Fruit fly (Drosophila melanogaster): ENCODE data around the gene RagA-B.

The RagA-B gene

dm6 chr3R:8945502-8946324 is 38.4 kb downstream of the RagA-B start (continued):
- TF ChIP-seq CG13424 (tag; optimal IDR thresholded peaks at IDR 0.05): peak; percentile 93
- TF ChIP-seq CG1529 (GFP tag; optimal IDR thresholded peaks at IDR 0.05): peak; percentile 83
- TF ChIP-seq CG10209 (GFP tag; optimal IDR thresholded peaks at IDR 0.05): peak; percentile 78
- no peak for TF ChIP-seq CG10565 (GFP tag; optimal IDR thresholded peaks at IDR 0.05)
- peak; percentile 77 for TF ChIP-seq zfh1 (GFP tag; IDR thresholded peaks at IDR 0.05)
- TF ChIP-seq Adf1 (GFP tag; IDR thresholded peaks at IDR 0.05): no peak
- peak; percentile 61; the same call in 1 of the 2 replicates for TF ChIP-seq CG32772 (GFP tag; IDR thresholded peaks at IDR 0.05)
- peak; percentile 71 for TF ChIP-seq CG3281 (GFP tag; optimal IDR thresholded peaks at IDR 0.05)
- peak; percentile 55 for TF ChIP-seq CG16815 (GFP tag; optimal IDR thresholded peaks at IDR 0.05)
- peak; percentile 38 to 53 for TF ChIP-seq Pdp1 (GFP tag; optimal IDR thresholded peaks at IDR 0.05)
- peak; percentile 73 for TF ChIP-seq Rx (GFP tag; IDR thresholded peaks at IDR 0.05)
- TF ChIP-seq gt (GFP tag; IDR thresholded peaks at IDR 0.05): peak; percentile 48; the same call in 1 of the 2 replicates
- TF ChIP-seq CkIIα-i1 (GFP tag; IDR thresholded peaks at IDR 0.05): no peak
- peak; percentile 55 for TF ChIP-seq CG34376 (GFP tag; optimal IDR thresholded peaks at IDR 0.05)
- peak; percentile 73 for TF ChIP-seq ken (GFP tag; IDR thresholded peaks at IDR 0.05)
- TF ChIP-seq ind (GFP tag; optimal IDR thresholded peaks at IDR 0.05): peak; percentile 69
- TF ChIP-seq CG11398 (GFP tag; optimal IDR thresholded peaks at IDR 0.05): no peak
- TF ChIP-seq CG17186 (GFP tag; optimal IDR thresholded peaks at IDR 0.05): no peak
- no peak for TF ChIP-seq luna (GFP tag; optimal IDR thresholded peaks at IDR 0.05)
- peak; percentile 93 for TF ChIP-seq unpg (GFP tag; optimal IDR thresholded peaks at IDR 0.05)
- TF ChIP-seq exex (tag; optimal IDR thresholded peaks at IDR 0.05): peak; percentile 26
- TF ChIP-seq Hmr (GFP tag; optimal IDR thresholded peaks at IDR 0.05): peak; percentile 83
- TF ChIP-seq sob (GFP tag; IDR thresholded peaks at IDR 0.05): peak; percentile 83
- no peak for TF ChIP-seq p53 (GFP tag; optimal IDR thresholded peaks at IDR 0.05)
- no peak for TF ChIP-seq ab (GFP tag; optimal IDR thresholded peaks at IDR 0.05)
- TF ChIP-seq abd-A (tag; optimal IDR thresholded peaks at IDR 0.05): peak; percentile 85
- TF ChIP-seq CG17328 (GFP tag; IDR thresholded peaks at IDR 0.05): peak; percentile 83
- TF ChIP-seq HHEX (GFP tag; optimal IDR thresholded peaks at IDR 0.05): peak; percentile 83
- TF ChIP-seq CG5180 (GFP tag; optimal IDR thresholded peaks at IDR 0.05): peak; percentile 73
- peak; percentile 78 for TF ChIP-seq CG10543 (GFP tag; optimal IDR thresholded peaks at IDR 0.05)
- TF ChIP-seq CG3163 (GFP tag; optimal IDR thresholded peaks at IDR 0.05): no peak
- peak; percentile 57 for TF ChIP-seq CG12071 (GFP tag; optimal IDR thresholded peaks at IDR 0.05)
- TF ChIP-seq CG13296 (GFP tag; optimal IDR thresholded peaks at IDR 0.05): peak; percentile 90
- no peak for TF ChIP-seq ham (GFP tag; IDR thresholded peaks at IDR 0.05)
- TF ChIP-seq Vsx1 (GFP tag; optimal IDR thresholded peaks at IDR 0.05): peak; percentile 68
- TF ChIP-seq Sry-β (GFP tag; optimal IDR thresholded peaks at IDR 0.05): peak; percentile 55
- no peak for TF ChIP-seq z (GFP tag; IDR thresholded peaks at IDR 0.05)
- peak; percentile 80 for TF ChIP-seq Six4 (GFP tag; optimal IDR thresholded peaks at IDR 0.05)
- TF ChIP-seq fu2 (GFP tag; optimal IDR thresholded peaks at IDR 0.05): no peak
- peak; percentile 85 for TF ChIP-seq E2f1 (GFP tag; IDR thresholded peaks at IDR 0.05)
- peak; percentile 92 for TF ChIP-seq CG7556 (GFP tag; optimal IDR thresholded peaks at IDR 0.05)
- TF ChIP-seq Mes4 (GFP tag; optimal IDR thresholded peaks at IDR 0.05): no peak
- peak; percentile 53 for TF ChIP-seq Lhr (GFP tag; optimal IDR thresholded peaks at IDR 0.05)
- TF ChIP-seq CG1647 (GFP tag; optimal IDR thresholded peaks at IDR 0.05): peak; percentile 32
- peak; percentile 84 for TF ChIP-seq CG9437 (GFP tag; optimal IDR thresholded peaks at IDR 0.05)
- TF ChIP-seq D19A (tag; optimal IDR thresholded peaks at IDR 0.05): peak; percentile 90
- TF ChIP-seq CG4707 (GFP tag; optimal IDR thresholded peaks at IDR 0.05): peak; percentile 79
- TF ChIP-seq hth (optimal IDR thresholded peaks at IDR 0.05): no peak
- TF ChIP-seq HLH4C (GFP tag; IDR thresholded peaks at IDR 0.05; ENCODE audit: partially characterized antibody): no peak
